Fruit fly (Drosophila melanogaster) whole organism, embryonic: ENCODE results near the gene CG32700.

Experiments used
- Antp ChIP-seq: fragments of 200-800 bp; sonication (Bioruptor generic); optimal IDR thresholded peaks from 3 replicates; lab custom pipeline; 2016; ENCODE audit warnings: missing biosample characterization, missing genetic modification characterization
- Asciz ChIP-seq: fragments of 200-800 bp; sonication (Bioruptor generic); optimal IDR thresholded peaks from 2 replicates; lab custom pipeline; 2017; ENCODE audit warnings: missing biosample characterization, mild to moderate bottlenecking, missing genetic modification characterization, missing genetic modification reagents
- CG10543 ChIP-seq: fragments of 200-800 bp; sonication (Bioruptor generic); optimal IDR thresholded peaks from 3 replicates; lab custom pipeline; 2017; ENCODE audit warnings: missing biosample characterization, mild to moderate bottlenecking, missing genetic modification characterization, moderate library complexity
- CG10654 ChIP-seq: fragments of 200-800 bp; sonication (Bioruptor generic); optimal IDR thresholded peaks from 2 replicates; lab custom pipeline; 2016; ENCODE audit warnings: missing biosample characterization, missing genetic modification characterization
- CG11723 ChIP-seq: fragments of 200-800 bp; sonication (Bioruptor generic); optimal IDR thresholded peaks from 2 replicates; lab custom pipeline; 2017; ENCODE audit warnings: missing biosample characterization, mild to moderate bottlenecking, missing genetic modification characterization
- CG12219 ChIP-seq: fragments of 200-800 bp; sonication (Bioruptor generic); optimal IDR thresholded peaks from 3 replicates; lab custom pipeline; 2018; ENCODE audit warnings: missing biosample characterization, mild to moderate bottlenecking, missing genetic modification characterization
- CG15269 ChIP-seq: fragments of 200-800 bp; sonication (Bioruptor generic); optimal IDR thresholded peaks from 2 replicates; lab custom pipeline; 2018; ENCODE audit warnings: missing biosample characterization, mild to moderate bottlenecking, missing genetic modification characterization, moderate library complexity
- CG16813 ChIP-seq: fragments of 200-800 bp; sonication (Bioruptor generic); IDR thresholded peaks from 3 replicates; pipeline ENCODE4 v1.3.6; 2022; ENCODE audit warnings: missing biosample characterization, missing genetic modification characterization; ENCODE audit not compliant: partially characterized antibody
- CG16863 ChIP-seq: fragments of 200-800 bp; sonication (Bioruptor generic); optimal IDR thresholded peaks from 3 replicates; lab custom pipeline; 2016; ENCODE audit warnings: missing biosample characterization, missing genetic modification characterization
- CG17612 ChIP-seq: fragments of 200-800 bp; sonication (Bioruptor generic); IDR thresholded peaks from 2 replicates; pipeline ENCODE4 v1.3.6; 2022; ENCODE audit warnings: missing biosample characterization, missing genetic modification characterization
- CG18599 ChIP-seq: fragments of 200-800 bp; sonication (Bioruptor generic); optimal IDR thresholded peaks from 3 replicates; lab custom pipeline; 2017; ENCODE audit warnings: missing biosample characterization, missing genetic modification characterization, mild to moderate bottlenecking, moderate library complexity, missing genetic modification reagents
- CG18764 ChIP-seq: fragments of 200-800 bp; sonication (Bioruptor generic); optimal IDR thresholded peaks from 3 replicates; lab custom pipeline; 2016; ENCODE audit warnings: missing biosample characterization, missing genetic modification characterization
- CG3065 ChIP-seq: fragments of 200-800 bp; sonication (Bioruptor generic); optimal IDR thresholded peaks from 2 replicates; lab custom pipeline; 2016; ENCODE audit warnings: missing biosample characterization, missing genetic modification characterization
- CG31224 ChIP-seq: fragments of 200-800 bp; sonication (Bioruptor generic); IDR thresholded peaks from 2 replicates; pipeline ENCODE4 v1.3.6; 2022; ENCODE audit warnings: missing biosample characterization, missing genetic modification characterization
- CG3847 ChIP-seq: fragments of 200-800 bp; sonication (Bioruptor generic); IDR thresholded peaks from 2 replicates; pipeline ENCODE4 v1.3.6; 2022; ENCODE audit warnings: missing biosample characterization, missing genetic modification characterization
- CG4360 ChIP-seq: fragments of 200-800 bp; sonication (Bioruptor generic); IDR thresholded peaks from 2 replicates; pipeline ENCODE4 v1.3.6; 2022; ENCODE audit warnings: missing biosample characterization, missing genetic modification characterization
- CG4404 ChIP-seq: fragments of 200-800 bp; sonication (Bioruptor generic); IDR thresholded peaks from 2 replicates; pipeline ENCODE4 v1.3.6; 2022; ENCODE audit warnings: missing biosample characterization, missing genetic modification characterization
- CG7271 ChIP-seq: fragments of 200-800 bp; sonication (Bioruptor generic); optimal IDR thresholded peaks from 2 replicates; lab custom pipeline; 2018; ENCODE audit warnings: missing biosample characterization, mild to moderate bottlenecking, missing genetic modification characterization, moderate library complexity
- CG8359 ChIP-seq: fragments of 200-800 bp; sonication (Bioruptor generic); optimal IDR thresholded peaks from 2 replicates; lab custom pipeline; 2017; ENCODE audit warnings: missing biosample characterization, mild to moderate bottlenecking, missing genetic modification characterization, borderline replicate concordance
- CG9797 ChIP-seq: fragments of 200-800 bp; sonication (Bioruptor generic); optimal IDR thresholded peaks from 3 replicates; lab custom pipeline; 2018; ENCODE audit warnings: missing biosample characterization, mild to moderate bottlenecking, missing genetic modification characterization
- CoRest ChIP-seq: fragments of 200-800 bp; sonication (Bioruptor generic); optimal IDR thresholded peaks from 3 replicates; lab custom pipeline; 2018; ENCODE audit warnings: missing biosample characterization, mild to moderate bottlenecking, missing genetic modification characterization, moderate library complexity
- D19B ChIP-seq: fragments of 200-800 bp; sonication (Bioruptor generic); optimal IDR thresholded peaks from 2 replicates; lab custom pipeline; 2017; ENCODE audit warnings: missing biosample characterization, mild to moderate bottlenecking, missing genetic modification characterization
- Dbx ChIP-seq: fragments of 200-800 bp; sonication (Bioruptor generic); IDR thresholded peaks from 3 replicates; pipeline ENCODE4 v1.3.6; 2022; ENCODE audit warnings: missing biosample characterization, missing genetic modification characterization
- Dek ChIP-seq: fragments of 200-800 bp; sonication (Bioruptor generic); optimal IDR thresholded peaks from 3 replicates; lab custom pipeline; 2019; ENCODE audit warnings: missing biosample characterization, mild to moderate bottlenecking, missing genetic modification characterization, moderate library complexity
- Doc3 ChIP-seq: fragments of 200-800 bp; sonication (Bioruptor generic); IDR thresholded peaks from 3 replicates; pipeline ENCODE4 v1.3.6; 2022; ENCODE audit warnings: missing biosample characterization, missing genetic modification characterization; ENCODE audit not compliant: partially characterized antibody
- Eip74EF ChIP-seq, 2 experiments: fragments of 200-800 bp in 1 of 2; fragments of >200 bp in 1 of 2; sonication (Bioruptor generic) in 1 of 2; optimal IDR thresholded peaks; 2 replicates each; lab custom pipeline; 2017 to 2019; ENCODE audit warnings: missing biosample characterization in 2 of 2, missing genetic modification characterization in 2 of 2, mild to moderate bottlenecking in 1 of 2, moderate library complexity in 1 of 2
- Gug ChIP-seq: fragments of 200-800 bp; sonication (Bioruptor generic); IDR thresholded peaks from 4 replicates; pipeline ENCODE4 v1.3.6; 2022; ENCODE audit warnings: missing biosample characterization, missing genetic modification characterization
- HLH3B ChIP-seq: fragments of 200-800 bp; sonication (Bioruptor generic); IDR thresholded peaks from 2 replicates; pipeline ENCODE4 v1.3.6; 2022; ENCODE audit warnings: missing biosample characterization, missing genetic modification characterization
- Hsf ChIP-seq: fragments of 200-800 bp; sonication (Bioruptor generic); optimal IDR thresholded peaks from 3 replicates; lab custom pipeline; 2016; ENCODE audit warnings: missing biosample characterization, missing genetic modification characterization
- Nf-YA ChIP-seq: fragments of 200-800 bp; sonication (Bioruptor generic); IDR thresholded peaks from 2 replicates; pipeline ENCODE4 v1.3.6; 2022; ENCODE audit warnings: missing biosample characterization, missing genetic modification characterization
- PHDP ChIP-seq: fragments of 200-800 bp; sonication (Bioruptor generic); optimal IDR thresholded peaks from 3 replicates; lab custom pipeline; 2018; ENCODE audit warnings: missing biosample characterization, mild to moderate bottlenecking, missing genetic modification characterization, moderate library complexity
- Ravus ChIP-seq: fragments of 200-800 bp; sonication (Bioruptor generic); IDR thresholded peaks from 2 replicates; pipeline ENCODE4 v1.3.6; 2022; ENCODE audit warnings: missing biosample characterization, missing genetic modification characterization
- Rfx ChIP-seq: fragments of 200-800 bp; sonication (Bioruptor generic); IDR thresholded peaks from 2 replicates; pipeline ENCODE4 v1.3.6; 2022; ENCODE audit warnings: missing biosample characterization, missing genetic modification characterization
- Sin3A ChIP-seq: fragments of >200 bp; optimal IDR thresholded peaks from 2 replicates; lab custom pipeline; 2018
- ap ChIP-seq: fragments of 200-800 bp; sonication (Bioruptor generic); IDR thresholded peaks from 2 replicates; pipeline ENCODE4 v1.3.6; 2022; ENCODE audit warnings: missing biosample characterization, missing genetic modification characterization
- croc ChIP-seq: fragments of 200-800 bp; sonication (Bioruptor generic); conservative IDR thresholded peaks from 3 replicates; pipeline ENCODE4 v1.3.6; 2022; ENCODE audit warnings: missing biosample characterization, missing genetic modification characterization
- crp ChIP-seq, 2 experiments: fragments of 200-800 bp; sonication (Bioruptor generic); optimal IDR thresholded peaks; 2 replicates in 1 of 2; 3 replicates in 1 of 2; lab custom pipeline; 2017; ENCODE audit warnings: missing biosample characterization in 2 of 2, missing genetic modification characterization in 2 of 2, mild to moderate bottlenecking in 1 of 2, moderate library complexity in 1 of 2
- eyg ChIP-seq: fragments of 200-800 bp; sonication (Bioruptor generic); optimal IDR thresholded peaks from 3 replicates; lab custom pipeline; 2016; ENCODE audit warnings: missing biosample characterization, missing genetic modification characterization
- gcm2 ChIP-seq: fragments of 200-800 bp; sonication (Bioruptor generic); optimal IDR thresholded peaks from 2 replicates; lab custom pipeline; 2016; ENCODE audit warnings: missing biosample characterization, missing genetic modification characterization
- gt ChIP-seq: fragments of 200-800 bp; sonication (Bioruptor generic); IDR thresholded peaks from 2 replicates; pipeline ENCODE4 v1.3.6; 2022; ENCODE audit warnings: missing biosample characterization, missing genetic modification characterization
- ham ChIP-seq: fragments of 200-800 bp; sonication (Bioruptor generic); IDR thresholded peaks from 2 replicates; pipeline ENCODE4 v1.3.6; 2022; ENCODE audit warnings: missing biosample characterization, missing genetic modification characterization
- kay ChIP-seq: fragments of 200-800 bp; sonication (Bioruptor generic); optimal IDR thresholded peaks from 2 replicates; lab custom pipeline; 2016; ENCODE audit warnings: missing biosample characterization, missing genetic modification characterization
- knrl ChIP-seq: fragments of 200-800 bp; sonication (Bioruptor generic); IDR thresholded peaks from 3 replicates; pipeline ENCODE4 v1.3.6; 2022; ENCODE audit warnings: missing biosample characterization, missing genetic modification characterization; ENCODE audit not compliant: partially characterized antibody
- lbe ChIP-seq: fragments of 200-800 bp; sonication (Bioruptor generic); optimal IDR thresholded peaks from 2 replicates; lab custom pipeline; 2016; ENCODE audit warnings: missing biosample characterization, mild to moderate bottlenecking, missing genetic modification characterization
- mld ChIP-seq: fragments of 200-800 bp; sonication (Bioruptor generic); IDR thresholded peaks from 3 replicates; pipeline ENCODE4 v1.3.6; 2022; ENCODE audit warnings: missing biosample characterization, missing genetic modification characterization; ENCODE audit not compliant: partially characterized antibody
- nerfin-2 ChIP-seq: fragments of 200-800 bp; sonication (Bioruptor generic); IDR thresholded peaks from 2 replicates; pipeline ENCODE4 v1.3.6; 2022; ENCODE audit warnings: missing biosample characterization, missing genetic modification characterization; ENCODE audit not compliant: partially characterized antibody
- org-1 ChIP-seq: fragments of 200-800 bp; sonication (Bioruptor generic); optimal IDR thresholded peaks from 2 replicates; lab custom pipeline; 2017; ENCODE audit warnings: missing biosample characterization, missing genetic modification characterization
- otp ChIP-seq: fragments of 200-800 bp; sonication (Bioruptor generic); IDR thresholded peaks from 3 replicates; pipeline ENCODE4, ENCODE4 v1.3.6; 2022; ENCODE audit warnings: missing biosample characterization, missing genetic modification characterization
- sqz ChIP-seq: fragments of 200-800 bp; sonication (Bioruptor generic); optimal IDR thresholded peaks from 3 replicates; lab custom pipeline; 2018; ENCODE audit warnings: missing biosample characterization, mild to moderate bottlenecking, missing genetic modification characterization
- sr ChIP-seq: fragments of 200-800 bp; sonication (Bioruptor generic); IDR thresholded peaks from 3 replicates; pipeline ENCODE4 v1.3.6; 2022; ENCODE audit warnings: missing biosample characterization, missing genetic modification characterization
- zfh2 ChIP-seq: fragments of 200-800 bp; sonication (Bioruptor generic); optimal IDR thresholded peaks from 2 replicates; lab custom pipeline; 2016; ENCODE audit warnings: missing biosample characterization, missing genetic modification characterization

CG32700 gene

DNA sequence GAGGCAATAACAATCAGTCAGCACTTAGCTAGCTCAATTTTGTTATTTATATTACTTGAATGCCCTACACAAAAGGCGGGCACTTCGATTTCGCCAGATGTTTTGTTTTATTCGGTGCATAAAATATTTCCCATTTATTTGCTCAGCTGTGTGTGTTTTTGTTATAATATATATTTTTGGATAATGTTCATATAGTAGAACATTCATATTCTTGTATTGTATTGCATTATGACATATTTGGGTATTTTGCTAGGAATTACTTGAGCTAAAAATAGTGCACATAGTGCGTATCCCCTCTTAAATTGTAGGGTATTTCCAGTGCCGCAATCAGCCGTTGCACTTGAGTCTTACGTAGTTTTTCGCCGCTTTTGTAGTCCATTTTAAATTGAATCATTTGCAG lies 39.3 kb upstream of the CG32700 start (continued):
- TF ChIP-seq otp (GFP tag; lab: Robert Waterston, UW) (no peak), CG18764 (no peak), Asciz (GFP tag; lab: Kevin White, UChicago) (peak; percentile 51), gcm2 (no peak), Dbx (GFP tag; lab: Robert Waterston, UW) (peak; percentile 50; the same call in 1 of the 3 replicates), eyg (GFP tag; lab: Kevin White, UChicago) (no peak), CG15269 (tag; lab: Kevin White, UChicago) (peak; percentile 72), CG10654 (GFP tag; lab: Kevin White, UChicago) (no peak), CG17612 (GFP tag; lab: Robert Waterston, UW) (no peak), Nf-YA (GFP tag; lab: Robert Waterston, UW) (no peak), Eip74EF (GFP tag; optimal IDR thresholded peaks at IDR 0.05; lab: Kevin White, UChicago) (peak in 1 of 2 experiments; percentile 45), Doc3 (GFP tag; lab: Robert Waterston, UW) (no peak), Dek (tag; lab: Kevin White, UChicago) (peak; percentile 28), nerfin-2 (no peak), Rfx (GFP tag; lab: Robert Waterston, UW) (peak; percentile 52), croc (GFP tag; lab: Robert Waterston, UW) (no peak), zfh2 (peak; percentile 20), CoRest (peak; percentile 65), ham (GFP tag; lab: Robert Waterston, UW) (no peak), CG11723 (GFP tag; lab: Kevin White, UChicago) (peak; percentile 36), Sin3A (lab: Kevin White, UChicago) (no peak), CG16863 (no peak), CG18599 (GFP tag; lab: Kevin White, UChicago) (peak; percentile 69), CG4360 (GFP tag; lab: Robert Waterston, UW) (no peak), CG9797 (GFP tag; lab: Kevin White, UChicago) (no peak), crp (GFP tag; optimal IDR thresholded peaks at IDR 0.05; lab: Kevin White, UChicago) (no peak), org-1 (GFP tag; lab: Kevin White, UChicago) (peak; percentile 43), sr (GFP tag; lab: Robert Waterston, UW) (no peak), PHDP (peak; percentile 64), CG7271 (tag; lab: Kevin White, UChicago) (no peak), CG3065 (no peak), D19B (GFP tag; lab: Kevin White, UChicago) (peak; percentile 39), Antp (GFP tag; lab: Kevin White, UChicago) (no peak), CG3847 (peak; percentile 48), knrl (no peak), gt (GFP tag; lab: Robert Waterston, UW) (no peak), CG8359 (GFP tag; lab: Kevin White, UChicago) (no peak), Hsf (GFP tag; lab: Kevin White, UChicago) (peak; percentile 26), CG31224 (GFP tag; lab: Robert Waterston, UW) (no peak), Gug (GFP tag; lab: Robert Waterston, UW) (no peak), Ravus (GFP tag; lab: Robert Waterston, UW) (no peak), lbe (GFP tag; lab: Kevin White, UChicago) (peak; percentile 31), CG12219 (GFP tag; lab: Kevin White, UChicago) (peak; percentile 51), mld (GFP tag; lab: Robert Waterston, UW) (no peak), kay (GFP tag; lab: Kevin White, UChicago) (no peak), CG16813 (GFP tag; lab: Robert Waterston, UW) (no peak), CG4404 (GFP tag; lab: Robert Waterston, UW) (no peak), CG10543 (GFP tag; lab: Kevin White, UChicago) (no peak), sqz (GFP tag; lab: Kevin White, UChicago) (no peak), HLH3B (GFP tag; lab: Robert Waterston, UW) (no peak), ap (GFP tag; lab: Robert Waterston, UW) (no peak; the same call in 1 of the 2 replicates)
